Worm (Caenorhabditis elegans): ENCODE results near the gene C03B1.3.

DNA sequence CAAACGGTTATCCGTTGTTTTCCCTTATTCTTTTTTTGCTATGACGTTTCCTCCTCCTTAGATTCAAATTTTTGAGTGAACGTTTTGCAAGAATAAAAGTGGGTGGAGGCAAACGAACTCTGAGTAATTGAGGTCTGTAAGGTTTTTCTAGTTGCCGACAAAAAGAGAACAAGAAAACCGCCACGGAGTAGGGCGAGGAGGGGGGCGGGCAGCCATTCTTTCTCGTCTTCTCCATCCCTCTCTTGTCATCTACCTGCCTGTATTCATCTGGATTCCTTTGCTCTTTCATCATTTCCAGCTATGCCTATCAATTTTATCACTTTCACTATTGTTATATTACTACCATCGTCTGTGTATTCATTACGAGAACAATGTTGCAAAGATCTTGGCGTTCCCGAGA lies 19.4 kb downstream of the C03B1.3 start, which contains the start of gene igdb-3:
- no peak for TF ChIP-seq nhr-237 (tag; optimal IDR thresholded peaks at IDR 0.05)
- TF ChIP-seq lsy-2 (tag; optimal IDR thresholded peaks at IDR 0.05), result no peak
- TF ChIP-seq unc-62 (GFP tag; optimal IDR thresholded peaks at IDR 0.05), result no peak
- TF ChIP-seq flh-1 (GFP tag; optimal IDR thresholded peaks at IDR 0.05), result no peak
- no peak for TF ChIP-seq nhr-76 (tag; optimal IDR thresholded peaks at IDR 0.05)
- no peak for TF ChIP-seq blmp-1 (tag; optimal IDR thresholded peaks at IDR 0.05)
- no peak for TF ChIP-seq nhr-12 (tag; optimal IDR thresholded peaks at IDR 0.05)
- TF ChIP-seq ztf-11 (tag; optimal IDR thresholded peaks at IDR 0.05), result no peak
- TF ChIP-seq bed-3 (GFP tag; optimal IDR thresholded peaks at IDR 0.05), result no peak
